Worm (Caenorhabditis elegans) whole organism, mixed stage, embryonic: Measurements from ENCODE around the gene 2L52.1.
A peak's percentile ranks its signal among the peaks of the same experiment; 100 is the strongest.

ENCODE experiments used
- M03D4.4 ChIP-seq: sonication (generic microtip); optimal IDR thresholded peaks from 2 replicates; lab custom pipeline; 2017; ENCODE audit warnings: mild to moderate bottlenecking, missing genetic modification characterization, missing compliant biosample characterization
- bed-3 ChIP-seq: fragments of 200-800 bp; sonication (Bioruptor generic); optimal IDR thresholded peaks from 3 replicates; lab custom pipeline; 2018; ENCODE audit warnings: mild to moderate bottlenecking, missing genetic modification characterization, moderate library complexity, missing compliant biosample characterization
- blmp-1 ChIP-seq: fragments of 150-350 bp; optimal IDR thresholded peaks from 2 replicates; lab custom pipeline; 2014; ENCODE audit warnings: missing biosample characterization, missing genetic modification characterization
- ceh-39 ChIP-seq: fragments of 150-350 bp; optimal IDR thresholded peaks from 2 replicates; lab custom pipeline; 2014; ENCODE audit warnings: missing biosample characterization, missing genetic modification characterization
- ceh-43 ChIP-seq: fragments of 200-800 bp; sonication (Bioruptor generic); optimal IDR thresholded peaks from 2 replicates; lab custom pipeline; 2018; ENCODE audit warnings: mild to moderate bottlenecking, missing genetic modification characterization, moderate library complexity, missing compliant biosample characterization
- ceh-83 ChIP-seq: fragments of 200-800 bp; sonication (Bioruptor generic); optimal IDR thresholded peaks from 2 replicates; lab custom pipeline; 2018; ENCODE audit warnings: mild to moderate bottlenecking, missing genetic modification characterization, missing compliant biosample characterization
- cnd-1 ChIP-seq: fragments of 200-800 bp; sonication (Bioruptor generic); optimal IDR thresholded peaks from 2 replicates; lab custom pipeline; 2018; ENCODE audit warnings: mild to moderate bottlenecking, missing genetic modification characterization, missing compliant biosample characterization
- drap-1 ChIP-seq: fragments of 200-800 bp; sonication (Bioruptor generic); optimal IDR thresholded peaks from 3 replicates; lab custom pipeline; 2018; ENCODE audit warnings: mild to moderate bottlenecking, missing genetic modification characterization, missing compliant biosample characterization
- elt-1 ChIP-seq: sonication (generic microtip); optimal IDR thresholded peaks from 2 replicates; lab custom pipeline; 2017; ENCODE audit warnings: missing genetic modification characterization, mild to moderate bottlenecking, missing compliant biosample characterization, antibody characterized with exemption, moderate library complexity, borderline replicate concordance; ENCODE audit not compliant: insufficient read depth
- elt-3 ChIP-seq: fragments of 150-350 bp; optimal IDR thresholded peaks from 2 replicates; lab custom pipeline; 2014; ENCODE audit warnings: missing biosample characterization, missing genetic modification characterization
- flh-1 ChIP-seq: fragments of 200-800 bp; sonication (Bioruptor generic); optimal IDR thresholded peaks from 2 replicates; lab custom pipeline; 2018; ENCODE audit warnings: mild to moderate bottlenecking, missing genetic modification characterization, moderate library complexity, missing compliant biosample characterization
- ham-2 ChIP-seq: fragments of 200-800 bp; sonication (Bioruptor generic); optimal IDR thresholded peaks from 2 replicates; lab custom pipeline; 2018; ENCODE audit warnings: mild to moderate bottlenecking, missing genetic modification characterization, missing compliant biosample characterization
- hlh-1 ChIP-seq: fragments of 150-350 bp; optimal IDR thresholded peaks from 2 replicates; lab custom pipeline; 2014; ENCODE audit warnings: missing biosample characterization, missing genetic modification reagents, missing genetic modification characterization
- lin-13 ChIP-seq: fragments of 150-350 bp; optimal IDR thresholded peaks from 2 replicates; lab custom pipeline; 2014; ENCODE audit warnings: missing biosample characterization, missing genetic modification characterization
- lsy-2 ChIP-seq: fragments of 150-350 bp; optimal IDR thresholded peaks from 2 replicates; lab custom pipeline; 2014; ENCODE audit warnings: missing biosample characterization, missing genetic modification characterization
- mab-5 ChIP-seq: fragments of 150-350 bp; optimal IDR thresholded peaks from 2 replicates; lab custom pipeline; 2014; ENCODE audit warnings: missing biosample characterization, missing genetic modification characterization
- mep-1 ChIP-seq: fragments of 150-350 bp; optimal IDR thresholded peaks from 2 replicates; lab custom pipeline; 2017; ENCODE audit warnings: missing biosample characterization, missing genetic modification reagents, missing genetic modification characterization, inconsistent platforms
- mls-2 ChIP-seq: sonication (generic microtip); optimal IDR thresholded peaks from 2 replicates; lab custom pipeline; 2016; ENCODE audit warnings: mild to moderate bottlenecking, missing genetic modification characterization, moderate library complexity, missing compliant biosample characterization
- nhr-12 ChIP-seq: fragments of 150-350 bp; optimal IDR thresholded peaks from 2 replicates; lab custom pipeline; 2014; ENCODE audit warnings: missing biosample characterization, missing genetic modification characterization
- nhr-2 ChIP-seq: fragments of 150-350 bp; optimal IDR thresholded peaks from 2 replicates; lab custom pipeline; 2014; ENCODE audit warnings: missing biosample characterization, missing genetic modification characterization
- nhr-237 ChIP-seq: fragments of 150-350 bp; optimal IDR thresholded peaks from 2 replicates; lab custom pipeline; 2014; ENCODE audit warnings: missing biosample characterization, missing genetic modification characterization
- nhr-28 ChIP-seq: fragments of 150-350 bp; optimal IDR thresholded peaks from 2 replicates; lab custom pipeline; 2014; ENCODE audit warnings: missing biosample characterization, missing genetic modification characterization
- nhr-76 ChIP-seq: sonication (generic microtip); optimal IDR thresholded peaks from 2 replicates; lab custom pipeline; 2017; ENCODE audit warnings: missing biosample characterization, missing genetic modification characterization
- pha-4 ChIP-seq: fragments of 150-350 bp; optimal IDR thresholded peaks from 2 replicates; lab custom pipeline; 2018; ENCODE audit warnings: missing biosample characterization, missing genetic modification reagents, missing genetic modification characterization
- sem-2 ChIP-seq: fragments of 200-800 bp; sonication (Bioruptor generic); optimal IDR thresholded peaks from 2 replicates; lab custom pipeline; 2018; ENCODE audit warnings: mild to moderate bottlenecking, missing genetic modification characterization, missing compliant biosample characterization
- snpc-4 ChIP-seq: fragments of 150-350 bp; optimal IDR thresholded peaks from 2 replicates; lab custom pipeline; 2014; ENCODE audit warnings: missing biosample characterization, missing genetic modification characterization
- sptf-1 ChIP-seq: sonication (generic microtip); optimal IDR thresholded peaks from 2 replicates; lab custom pipeline; 2017; ENCODE audit warnings: mild to moderate bottlenecking, missing genetic modification characterization, moderate library complexity, missing compliant biosample characterization
- tbx-8 ChIP-seq: fragments of 200-800 bp; sonication (Bioruptor generic); optimal IDR thresholded peaks from 2 replicates; lab custom pipeline; 2018; ENCODE audit warnings: mild to moderate bottlenecking, missing genetic modification characterization, moderate library complexity, missing compliant biosample characterization
- unc-120 ChIP-seq: sonication (generic microtip); optimal IDR thresholded peaks from 2 replicates; lab custom pipeline; 2017; ENCODE audit warnings: missing genetic modification characterization, missing compliant biosample characterization; ENCODE audit not compliant: poor library complexity, severe bottlenecking
- unc-39 ChIP-seq: fragments of 150-350 bp; optimal IDR thresholded peaks from 2 replicates; lab custom pipeline; 2014; ENCODE audit warnings: missing biosample characterization, missing genetic modification characterization
- unc-62 ChIP-seq: fragments of 150-350 bp; optimal IDR thresholded peaks from 2 replicates; lab custom pipeline; 2014; ENCODE audit warnings: missing biosample characterization, missing genetic modification reagents, missing genetic modification characterization
- zip-8 ChIP-seq: fragments of 150-350 bp; optimal IDR thresholded peaks from 2 replicates; lab custom pipeline; 2014; ENCODE audit warnings: missing biosample characterization, missing genetic modification characterization
- ztf-11 ChIP-seq: fragments of 150-350 bp; optimal IDR thresholded peaks from 2 replicates; lab custom pipeline; 2014; ENCODE audit warnings: missing biosample characterization, missing genetic modification characterization

2L52.1 gene

DNA sequence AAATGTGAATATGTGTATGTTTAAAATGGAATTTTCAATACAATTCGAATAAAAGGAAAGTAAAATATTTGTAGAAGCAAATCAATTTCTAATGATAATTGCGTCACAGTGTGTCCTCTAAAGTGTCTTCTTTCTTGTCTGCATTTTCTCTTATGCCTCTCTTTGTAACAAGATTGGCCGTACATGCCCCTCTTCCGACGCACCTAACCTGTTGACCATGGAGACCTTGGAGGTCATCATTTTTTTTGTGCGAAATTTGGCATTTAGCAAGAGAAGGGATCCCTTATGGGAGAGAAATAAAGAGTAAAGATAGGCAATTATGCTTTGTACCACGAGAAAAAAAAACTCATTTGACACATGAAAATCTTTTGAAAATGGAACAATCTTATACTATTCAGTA lies 26.6 kb downstream of the 2L52.1 start, which contains the start of gene F23F1.4:
Gene F23F1.4, minus strand, starts transcription at position 141 of the 400 bp plus-strand sequence.
- TF ChIP-seq ceh-39 (no peak), nhr-2 (tag; lab: Kevin White, UChicago) (peak; percentile 95), elt-3 (tag; lab: Kevin White, UChicago) (no peak), ztf-11 (tag; lab: Kevin White, UChicago) (no peak), mep-1 (no peak), tbx-8 (no peak), lin-13 (no peak), flh-1 (GFP tag; lab: Kevin White, UChicago) (no peak), mab-5 (no peak), ceh-83 (GFP tag; lab: Kevin White, UChicago) (no peak), nhr-28 (no peak), blmp-1 (tag; lab: Kevin White, UChicago) (no peak), pha-4 (no peak), cnd-1 (tag; lab: Kevin White, UChicago) (no peak), zip-8 (tag; lab: Kevin White, UChicago) (peak; percentile 32), lsy-2 (tag; lab: Kevin White, UChicago) (no peak), bed-3 (GFP tag; lab: Kevin White, UChicago) (no peak), unc-120 (no peak)

DNA sequence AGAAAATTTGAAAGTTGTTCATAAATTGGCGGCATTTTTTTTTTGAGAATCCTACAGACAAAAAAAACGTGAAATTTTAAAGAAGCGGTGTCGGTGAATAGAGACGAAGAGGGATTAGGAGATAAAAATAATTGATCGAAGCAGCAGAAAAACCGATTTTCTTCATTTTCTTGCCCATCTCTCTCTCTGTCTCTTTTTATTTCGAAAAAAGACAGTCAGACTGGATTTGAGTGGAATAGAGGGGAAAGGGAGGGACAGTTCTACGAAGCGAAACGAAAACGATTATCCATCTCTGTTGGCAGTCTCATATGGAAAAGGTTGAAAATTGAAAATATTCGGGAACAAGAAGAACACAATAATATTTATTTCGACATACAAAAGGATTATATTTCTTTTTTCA lies 27.9 kb downstream of the 2L52.1 start:
- TF ChIP-seq sptf-1 (tag; lab: Kevin White, UChicago) (no peak), zip-8 (tag; lab: Kevin White, UChicago) (no peak), tbx-8 (no peak), blmp-1 (tag; lab: Kevin White, UChicago) (no peak), nhr-76 (tag; lab: Kevin White, UChicago) (no peak), nhr-237 (tag; lab: Kevin White, UChicago) (no peak), ceh-43 (GFP tag; lab: Kevin White, UChicago) (no peak), nhr-12 (tag; lab: Kevin White, UChicago) (no peak)

DNA sequence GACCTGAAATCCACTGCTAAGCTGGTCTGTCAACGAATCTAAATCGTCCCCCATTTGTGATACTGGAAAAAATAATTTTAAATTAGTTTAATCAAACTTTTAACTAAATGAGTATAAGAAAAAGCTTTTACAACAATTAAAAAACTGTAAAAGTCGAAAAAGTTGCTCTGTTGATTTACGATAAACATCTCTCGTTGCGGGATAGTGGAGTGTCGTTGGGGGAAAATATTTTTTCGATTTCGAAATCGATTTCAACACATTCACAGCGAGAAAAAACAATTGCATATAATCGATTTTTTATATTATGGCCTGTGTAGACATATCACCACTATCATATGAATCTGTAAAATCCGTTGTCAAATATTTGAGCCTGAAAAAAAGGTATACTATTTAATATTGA lies 29.9 kb downstream of the 2L52.1 start, which contains the start of the genes F23F1.5 and fbxc-54:
Gene F23F1.5, minus strand, starts transcription at position 64 of the 400 bp plus-strand sequence.
Gene fbxc-54, plus strand, starts transcription at position 199 of the 400 bp plus-strand sequence.
- TF ChIP-seq nhr-2 (tag; lab: Kevin White, UChicago) (no peak), bed-3 (GFP tag; lab: Kevin White, UChicago) (no peak), ham-2 (GFP tag; lab: Kevin White, UChicago) (no peak), ceh-39 (no peak), nhr-28 (no peak), ceh-83 (GFP tag; lab: Kevin White, UChicago) (no peak), snpc-4 (no peak), cnd-1 (tag; lab: Kevin White, UChicago) (no peak), pha-4 (no peak), sptf-1 (tag; lab: Kevin White, UChicago) (no peak), elt-1 (tag; lab: Kevin White, UChicago) (no peak), mls-2 (tag; lab: Kevin White, UChicago) (no peak), lsy-2 (tag; lab: Kevin White, UChicago) (no peak)

DNA sequence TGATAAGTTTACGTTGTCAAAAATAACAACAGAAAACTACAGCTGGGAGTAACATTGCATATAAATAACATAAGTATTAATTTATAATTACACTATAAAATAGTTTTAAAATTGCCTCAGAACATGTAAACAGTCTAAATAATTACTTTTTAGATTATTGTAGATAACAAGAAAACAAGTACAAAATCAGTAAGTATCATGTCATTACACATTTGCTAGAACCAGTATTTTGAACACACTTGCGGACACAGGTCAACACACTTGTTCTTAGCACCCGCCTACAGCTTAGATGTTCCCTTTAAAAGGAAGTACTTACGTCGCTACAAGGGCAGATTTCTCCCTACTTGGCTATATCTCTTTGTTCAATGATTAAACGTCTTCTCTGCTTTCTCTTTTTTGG lies 32.3 kb downstream of the 2L52.1 start, which contains the start of gene F23F1.2:
Gene F23F1.2, plus strand, starts transcription at position 301 of the 400 bp plus-strand sequence.
- TF ChIP-seq bed-3 (GFP tag; lab: Kevin White, UChicago) (no peak), hlh-1 (tag; lab: Kevin White, UChicago) (no peak), snpc-4 (no peak), ztf-11 (tag; lab: Kevin White, UChicago) (no peak), mep-1 (no peak), nhr-12 (tag; lab: Kevin White, UChicago) (no peak), ceh-83 (GFP tag; lab: Kevin White, UChicago) (no peak), zip-8 (tag; lab: Kevin White, UChicago) (no peak), unc-39 (no peak), tbx-8 (no peak), ceh-39 (no peak), mab-5 (no peak), M03D4.4 (tag; lab: Kevin White, UChicago) (no peak), unc-62 (GFP tag; lab: Kevin White, UChicago) (no peak), elt-3 (tag; lab: Kevin White, UChicago) (no peak), mls-2 (tag; lab: Kevin White, UChicago) (no peak), pha-4 (no peak), sem-2 (GFP tag; lab: Kevin White, UChicago) (no peak), drap-1 (GFP tag; lab: Kevin White, UChicago) (no peak)
- TF ChIP-seq, all 35 proteins: peak for 0
